Fruit fly (Drosophila melanogaster): ENCODE measurements around the gene msl-1.
A peak's percentile ranks its signal among the peaks of the same experiment; 100 is the strongest.

msl-1 gene

DNA sequence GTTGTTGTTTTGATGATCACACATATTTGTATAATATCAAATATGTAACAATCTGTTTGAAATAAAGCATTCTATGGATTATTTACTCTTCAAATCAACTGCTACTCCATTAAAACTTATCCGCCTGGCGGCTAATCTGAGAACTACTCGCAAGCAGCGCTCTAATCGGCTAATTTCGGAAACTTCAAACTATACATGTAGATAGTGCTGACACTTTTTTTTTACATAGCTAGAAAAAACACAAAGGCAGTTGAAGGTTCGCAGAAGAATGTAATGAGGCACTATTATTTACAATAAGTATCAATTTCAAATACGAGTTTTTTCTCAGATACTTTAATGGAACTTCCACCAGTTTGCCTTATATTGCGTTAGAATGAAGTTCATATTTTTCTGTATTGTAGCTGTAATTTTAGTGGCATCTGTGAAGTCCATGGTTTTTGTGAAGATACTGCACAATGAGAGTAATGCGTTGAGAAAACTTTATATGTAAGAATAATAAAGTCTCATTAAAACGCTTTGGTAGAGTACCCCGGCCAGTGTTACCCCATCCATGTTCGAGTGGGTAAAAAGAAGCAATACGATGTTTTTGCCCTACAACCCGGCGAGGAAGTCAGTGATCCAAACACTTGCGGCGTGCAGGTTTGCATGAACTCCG is 22.5 kb downstream of the msl-1 start (continued):
- TF ChIP-seq CG6854 (GFP tag; optimal IDR thresholded peaks at IDR 0.05) (no peak), Abd-B (GFP tag; optimal IDR thresholded peaks at IDR 0.05) (peak; percentile 19), h (optimal IDR thresholded peaks at IDR 0.05) (no peak), CG4282 (GFP tag; optimal IDR thresholded peaks at IDR 0.05) (no peak), grau (tag; optimal IDR thresholded peaks at IDR 0.05) (no peak), CG31388 (GFP tag; optimal IDR thresholded peaks at IDR 0.05) (peak; percentile 7), CG32532 (GFP tag; IDR thresholded peaks at IDR 0.05) (peak; percentile 85), CG15696 (tag; optimal IDR thresholded peaks at IDR 0.05) (peak; percentile 52), pum (GFP tag; optimal IDR thresholded peaks at IDR 0.05) (peak; percentile 22), CkIIα-i1 (GFP tag; IDR thresholded peaks at IDR 0.05) (no peak), nerfin-2 (GFP tag; IDR thresholded peaks at IDR 0.05; ENCODE audit: partially characterized antibody) (no peak), Asciz (GFP tag; optimal IDR thresholded peaks at IDR 0.05) (no peak), CG31224 (GFP tag; IDR thresholded peaks at IDR 0.05) (no peak), E2f2 (GFP tag; IDR thresholded peaks at IDR 0.05) (peak; percentile 27; the same call in 1 of the 2 replicates), kni (GFP tag; optimal IDR thresholded peaks at IDR 0.05) (no peak), Side (GFP tag; optimal IDR thresholded peaks at IDR 0.05) (peak; percentile 36), pita (GFP tag; optimal IDR thresholded peaks at IDR 0.05) (peak; percentile 26), CG13123 (GFP tag; optimal IDR thresholded peaks at IDR 0.05) (peak; percentile 4), sd (tag; optimal IDR thresholded peaks at IDR 0.05) (no peak), Dad (GFP tag; optimal IDR thresholded peaks at IDR 0.05) (no peak), CG30020 (tag; optimal IDR thresholded peaks at IDR 0.05) (no peak), Fer1 (GFP tag; optimal IDR thresholded peaks at IDR 0.05) (no peak), kay (GFP tag; optimal IDR thresholded peaks at IDR 0.05) (no peak), CG5953 (GFP tag; IDR thresholded peaks at IDR 0.05) (no peak), run (tag; optimal IDR thresholded peaks at IDR 0.05) (no peak), CG8765 (GFP tag; IDR thresholded peaks at IDR 0.05) (no peak), Max (GFP tag; optimal IDR thresholded peaks at IDR 0.05) (no peak), Bteb2 (GFP tag; optimal IDR thresholded peaks at IDR 0.05) (no peak), shn (GFP tag; optimal IDR thresholded peaks at IDR 0.05) (peak; percentile 38), CG8281 (tag; optimal IDR thresholded peaks at IDR 0.05) (no peak), Ravus (GFP tag; IDR thresholded peaks at IDR 0.05) (no peak), CG11695 (GFP tag; IDR thresholded peaks at IDR 0.05) (no peak), odd (GFP tag; optimal IDR thresholded peaks at IDR 0.05) (no peak), dmrt99B (tag; optimal IDR thresholded peaks at IDR 0.05) (no peak), lilli (GFP tag; optimal IDR thresholded peaks at IDR 0.05) (peak; percentile 60), gem (tag; optimal IDR thresholded peaks at IDR 0.05) (no peak), Hsf (GFP tag; optimal IDR thresholded peaks at IDR 0.05) (peak; percentile 62), CG34422 (GFP tag; IDR thresholded peaks at IDR 0.05) (peak; percentile 67), CG6791 (GFP tag; IDR thresholded peaks at IDR 0.05; ENCODE audit: partially characterized antibody) (peak; percentile 12; the same call in 1 of the 3 replicates), Hey (tag; optimal IDR thresholded peaks at IDR 0.05) (no peak), nmo (GFP tag; optimal IDR thresholded peaks at IDR 0.05) (peak; percentile 53), CG9797 (GFP tag; optimal IDR thresholded peaks at IDR 0.05) (no peak), CG13775 (GFP tag; optimal IDR thresholded peaks at IDR 0.05) (no peak), CG3407 (GFP tag; optimal IDR thresholded peaks at IDR 0.05) (no peak), BEAF-32 (GFP tag; optimal IDR thresholded peaks at IDR 0.05) (no peak), CG12104 (GFP tag; optimal IDR thresholded peaks at IDR 0.05) (no peak), yki (optimal IDR thresholded peaks at IDR 0.05) (no peak), onecut (GFP tag; IDR thresholded peaks at IDR 0.05) (no peak), Aef1 (GFP tag; IDR thresholded peaks at IDR 0.05) (peak; percentile 47; the same call in 2 of the 3 replicates), CG7786 (GFP tag; optimal IDR thresholded peaks at IDR 0.05) (no peak), CG17568 (GFP tag; optimal IDR thresholded peaks at IDR 0.05) (no peak)
